Worm (Caenorhabditis elegans): Measurements from ENCODE around the gene C56C10.4.

The C56C10.4 gene

ce11 chrII:6561300-6561699, 21.6 kb upstream of the C56C10.4 start, which contains the start of gene F18C5.10:
Gene F18C5.10 (minus strand): TSS chrII:6561444.
- no peak for TF ChIP-seq gei-8 (GFP tag; optimal IDR thresholded peaks at IDR 0.05)
- TF ChIP-seq arid-1 (GFP tag; conservative IDR thresholded peaks at IDR 0.05) = no peak
- TF ChIP-seq mxl-2 (GFP tag; conservative IDR thresholded peaks at IDR 0.05) = no peak
- no peak for TF ChIP-seq spr-3 (GFP tag; optimal IDR thresholded peaks at IDR 0.05)
- no peak for TF ChIP-seq ZK546.5 (tag; optimal IDR thresholded peaks at IDR 0.05)
- no peak for TF ChIP-seq ces-1 (GFP tag; optimal IDR thresholded peaks at IDR 0.05)
- no peak for TF ChIP-seq nhr-237 (tag; optimal IDR thresholded peaks at IDR 0.05)
- no peak for TF ChIP-seq ceh-20 (GFP tag; IDR thresholded peaks at IDR 0.05)
- TF ChIP-seq zip-2 (tag; optimal IDR thresholded peaks at IDR 0.05) = no peak
- no peak for TF ChIP-seq madf-9 (GFP tag; conservative IDR thresholded peaks at IDR 0.05)
- TF ChIP-seq fos-1 (tag; optimal IDR thresholded peaks at IDR 0.05) = no peak
- no peak for TF ChIP-seq Y5F2A.4 (GFP tag; optimal IDR thresholded peaks at IDR 0.05)
- no peak for TF ChIP-seq duxl-1 (tag; optimal IDR thresholded peaks at IDR 0.05; ENCODE audit: poor library complexity)
- TF ChIP-seq dmd-9 (GFP tag; IDR thresholded peaks at IDR 0.05) = no peak
- TF ChIP-seq lir-3 (tag; optimal IDR thresholded peaks at IDR 0.05) = no peak
- no peak for TF ChIP-seq unc-130 (GFP tag; optimal IDR thresholded peaks at IDR 0.05)
- no peak for TF ChIP-seq snpc-4 (tag; optimal IDR thresholded peaks at IDR 0.05)
- TF ChIP-seq R02D3.7 (tag; optimal IDR thresholded peaks at IDR 0.05) = no peak
- TF ChIP-seq ceh-82 (tag; optimal IDR thresholded peaks at IDR 0.05) = no peak
- no peak for TF ChIP-seq ceh-62 (tag; optimal IDR thresholded peaks at IDR 0.05)
- 0 out of 2 replicates have a peak, but pooled peaks have one; percentile 3 for TF ChIP-seq ZK337.2 (GFP tag; IDR thresholded peaks at IDR 0.05)
- peak; percentile 91 for TF ChIP-seq hlh-30 (tag; optimal IDR thresholded peaks at IDR 0.05; ENCODE audit: insufficient read depth)
- no peak for TF ChIP-seq pha-4 (GFP tag; IDR thresholded peaks at IDR 0.05)
- TF ChIP-seq pha-4 (tag; optimal IDR thresholded peaks at IDR 0.05) = no peak
- TF ChIP-seq dmd-6 (GFP tag; IDR thresholded peaks at IDR 0.05) = 0 out of 2 replicates have a peak, but pooled peaks have one; percentile 12
- TF ChIP-seq lim-7 (GFP tag; IDR thresholded peaks at IDR 0.05) = no peak
- no peak for TF ChIP-seq F37D6.2 (tag; optimal IDR thresholded peaks at IDR 0.05)
- no peak for TF ChIP-seq daf-19 (GFP tag; conservative IDR thresholded peaks at IDR 0.05)
- no peak for TF ChIP-seq hif-1 (tag; optimal IDR thresholded peaks at IDR 0.05)
- TF ChIP-seq fkh-10 (GFP tag; optimal IDR thresholded peaks at IDR 0.05) = no peak
- no peak for TF ChIP-seq unc-62 (GFP tag; optimal IDR thresholded peaks at IDR 0.05 in 1 of 2)
- TF ChIP-seq unc-62 (tag; optimal IDR thresholded peaks at IDR 0.05) = no peak
- no peak for TF ChIP-seq jun-1 (tag; optimal IDR thresholded peaks at IDR 0.05)
- TF ChIP-seq zip-11 (GFP tag; IDR thresholded peaks at IDR 0.05) = no peak
- TF ChIP-seq aly-2 (tag; optimal IDR thresholded peaks at IDR 0.05) = no peak
- TF ChIP-seq nhr-111 (GFP tag; optimal IDR thresholded peaks at IDR 0.05) = no peak
- TF ChIP-seq tra-1 (GFP tag; IDR thresholded peaks at IDR 0.05) = 0 out of 2 replicates have a peak, but pooled peaks have one; percentile 54
- TF ChIP-seq hmg-1.1 (GFP tag; IDR thresholded peaks at IDR 0.05) = no peak
- TF ChIP-seq ztf-11 (tag; optimal IDR thresholded peaks at IDR 0.05) = no peak
- no peak for TF ChIP-seq daf-16 (GFP tag; optimal IDR thresholded peaks at IDR 0.05)
- peak; percentile 20 for TF ChIP-seq daf-16 (tag; optimal IDR thresholded peaks at IDR 0.05)
- TF ChIP-seq php-3 (GFP tag; IDR thresholded peaks at IDR 0.05) = no peak
- TF ChIP-seq rbr-2 (tag; optimal IDR thresholded peaks at IDR 0.05) = no peak
- no peak for TF ChIP-seq lin-38 (GFP tag; IDR thresholded peaks at IDR 0.05)
- TF ChIP-seq zag-1 (tag; optimal IDR thresholded peaks at IDR 0.05) = no peak
- no peak for TF ChIP-seq nhr-28 (tag; optimal IDR thresholded peaks at IDR 0.05)
- TF ChIP-seq aha-1 (tag) = no peak
- no peak for TF ChIP-seq vab-7 (GFP tag; IDR thresholded peaks at IDR 0.05)
- TF ChIP-seq lin-29 (GFP tag; IDR thresholded peaks at IDR 0.05) = no peak
- TF ChIP-seq hlh-11 (tag; optimal IDR thresholded peaks at IDR 0.05) = peak; percentile 10
- no peak for TF ChIP-seq zfp-3 (GFP tag; conservative IDR thresholded peaks at IDR 0.05)
- TF ChIP-seq mes-2 (tag; optimal IDR thresholded peaks at IDR 0.05; ENCODE audit: poor library complexity, severe bottlenecking) = no peak
- no peak for TF ChIP-seq mdl-1 (tag; optimal IDR thresholded peaks at IDR 0.05)
